Fruit fly (Drosophila melanogaster): ENCODE measurements around the gene CG33969.

The CG33969 gene

DNA sequence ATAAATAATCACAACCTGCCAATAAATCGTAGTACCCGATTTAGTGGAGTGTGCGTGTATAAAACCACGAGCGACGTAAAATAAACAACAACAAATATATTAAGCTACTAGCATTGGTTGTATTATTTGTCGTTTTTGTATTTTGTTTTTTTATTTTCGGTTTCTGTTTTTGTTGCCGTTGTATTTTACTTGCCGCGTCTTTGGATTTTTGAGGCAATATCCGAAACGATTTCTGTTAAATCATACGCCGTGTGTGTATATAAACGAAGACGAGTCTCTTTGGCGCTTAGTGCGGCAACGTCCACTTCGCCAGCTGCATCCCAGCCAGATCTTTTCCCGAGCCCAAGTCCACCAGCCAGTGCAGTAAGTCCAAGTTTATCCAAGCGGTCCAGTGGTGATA lies 20.0 kb upstream of the CG33969 start, which contains the start of gene zye:
zye (plus strand) TSS at position 301 of the 400 bp plus-strand sequence.
- TF ChIP-seq topi (GFP tag; optimal IDR thresholded peaks at IDR 0.05) (no peak), CG8319 (GFP tag; optimal IDR thresholded peaks at IDR 0.05) (no peak), dsx (GFP tag; optimal IDR thresholded peaks at IDR 0.05; ENCODE audit: poor library complexity, severe bottlenecking) (no peak), Eip93F (GFP tag; optimal IDR thresholded peaks at IDR 0.05) (no peak), fkh (GFP tag; optimal IDR thresholded peaks at IDR 0.05) (no peak), Ets21C (GFP tag; optimal IDR thresholded peaks at IDR 0.05) (no peak), CG16779 (tag; optimal IDR thresholded peaks at IDR 0.05) (no peak), CG9139 (GFP tag; optimal IDR thresholded peaks at IDR 0.05) (no peak), cyc (GFP tag; optimal IDR thresholded peaks at IDR 0.05) (no peak), CG11902 (GFP tag; optimal IDR thresholded peaks at IDR 0.05) (no peak), CG7368 (GFP tag; optimal IDR thresholded peaks at IDR 0.05) (no peak), Ets96B (tag; optimal IDR thresholded peaks at IDR 0.05) (no peak), CG8119 (GFP tag; IDR thresholded peaks at IDR 0.05) (no peak)

DNA sequence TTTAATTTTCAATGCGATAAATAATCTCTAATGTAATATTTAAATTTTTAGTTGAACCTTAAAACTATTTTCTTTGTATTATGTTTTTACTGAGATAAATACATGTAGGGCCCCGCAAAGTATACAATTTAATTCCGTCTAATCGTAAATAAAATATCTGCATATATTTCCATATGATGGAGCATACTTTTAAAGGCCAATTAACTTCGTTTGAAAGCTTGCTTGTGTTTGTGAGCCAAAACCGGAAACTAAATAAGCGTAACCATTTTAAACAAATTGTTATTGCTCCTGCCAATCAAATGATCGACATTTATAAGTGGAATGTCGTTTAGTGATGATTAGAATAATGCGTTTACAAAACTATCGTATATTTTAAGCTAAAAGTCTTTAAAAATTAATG lies 17.4 kb upstream of the CG33969 start:
- TF ChIP-seq vri (GFP tag; optimal IDR thresholded peaks at IDR 0.05) (peak; percentile 2), Eip78C (GFP tag) (peak; percentile 47), svp (GFP tag) (peak; percentile 22), dac (GFP tag; optimal IDR thresholded peaks at IDR 0.05) (no peak)

DNA sequence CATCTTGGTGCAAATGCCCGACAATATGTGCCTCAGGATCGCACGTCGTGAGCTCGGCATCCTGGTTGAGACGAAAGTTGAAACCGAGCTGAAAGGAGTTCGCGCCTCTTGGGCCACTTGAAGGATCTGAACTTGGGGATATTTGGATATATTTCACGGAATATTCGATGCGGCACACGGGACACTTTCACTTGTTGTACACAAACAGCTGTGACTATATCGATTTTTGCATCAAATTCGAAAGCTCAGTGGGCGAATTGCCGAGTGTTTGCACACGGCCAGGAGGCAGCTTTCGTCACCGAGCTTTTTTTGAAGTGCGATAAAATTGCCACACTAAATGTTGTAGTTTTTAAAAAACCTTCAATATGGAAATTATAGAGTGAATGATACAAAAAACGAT lies 17.0 kb upstream of the CG33969 start, which contains the start of gene CG13248:
CG13248 (minus strand) TSS at position 222 of the 400 bp plus-strand sequence.
- TF ChIP-seq Lpt (GFP tag; optimal IDR thresholded peaks at IDR 0.05) (no peak), pdm3 (GFP tag; optimal IDR thresholded peaks at IDR 0.05) (no peak), esn (GFP tag; optimal IDR thresholded peaks at IDR 0.05) (no peak), Eip78C (GFP tag) (no peak), Smox (GFP tag; optimal IDR thresholded peaks at IDR 0.05) (no peak), Sox14 (GFP tag; optimal IDR thresholded peaks at IDR 0.05) (no peak), CG8632 (GFP tag; optimal IDR thresholded peaks at IDR 0.05) (no peak), Blimp-1 (GFP tag; optimal IDR thresholded peaks at IDR 0.05) (no peak), salr (GFP tag; optimal IDR thresholded peaks at IDR 0.05) (no peak), spab (GFP tag; optimal IDR thresholded peaks at IDR 0.05) (no peak), CG10631 (GFP tag; optimal IDR thresholded peaks at IDR 0.05) (no peak), Sox102F (GFP tag; optimal IDR thresholded peaks at IDR 0.05) (no peak), CG6163 (GFP tag; IDR thresholded peaks at IDR 0.05) (no peak), svp (GFP tag) (no peak), CG11762 (GFP tag; optimal IDR thresholded peaks at IDR 0.05; ENCODE audit: insufficient read depth) (no peak), CG10669 (GFP tag; optimal IDR thresholded peaks at IDR 0.05) (no peak), CG4318 (GFP tag; optimal IDR thresholded peaks at IDR 0.05) (no peak), Hr39 (GFP tag; optimal IDR thresholded peaks at IDR 0.05) (no peak), vri (GFP tag; optimal IDR thresholded peaks at IDR 0.05) (no peak)

DNA sequence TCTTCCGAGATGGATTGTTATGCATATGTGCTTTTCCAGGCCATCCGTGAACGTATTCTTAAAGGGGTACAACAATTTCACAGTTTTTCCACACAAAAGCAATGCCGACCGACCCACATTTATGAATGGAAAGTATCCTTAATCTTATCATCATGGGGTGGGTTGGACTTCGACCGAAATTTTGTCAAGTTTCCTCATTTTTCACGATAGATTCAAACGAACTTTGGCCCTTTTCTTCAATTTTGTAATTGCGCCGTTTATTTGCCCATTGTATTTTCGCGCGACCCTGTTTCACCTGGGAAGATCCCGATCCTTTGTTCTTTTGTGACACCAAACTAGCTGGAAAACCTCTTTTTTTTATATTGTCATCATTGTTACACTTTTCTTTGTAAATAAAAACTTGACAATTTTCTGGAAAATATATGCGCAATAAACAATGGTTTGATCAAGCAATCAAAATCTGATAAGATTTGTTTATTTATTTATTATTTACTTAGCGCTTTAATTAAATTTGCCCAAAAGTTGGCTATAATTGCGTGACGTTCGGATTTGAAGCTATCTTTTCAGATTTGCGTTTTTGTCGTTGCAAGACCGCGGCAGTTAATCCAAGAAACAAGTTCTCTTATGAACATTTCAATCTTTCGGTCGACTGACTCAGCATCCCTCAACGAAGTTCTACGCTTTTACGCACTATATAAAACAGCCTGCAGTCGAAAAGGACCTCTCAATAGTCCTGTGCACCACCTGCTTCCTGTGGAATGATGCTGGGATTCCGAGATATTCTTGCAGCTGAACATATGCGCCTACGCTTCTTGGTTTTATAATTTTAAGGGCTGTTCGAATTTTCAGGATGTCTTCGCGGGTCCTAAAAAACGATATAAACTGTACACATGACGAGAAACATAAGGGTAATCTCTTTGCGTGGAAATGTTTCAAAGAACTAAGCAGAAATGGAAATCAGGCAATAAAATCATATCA lies 12.9 kb upstream of the CG33969 start:
- TF ChIP-seq svp (GFP tag) (peak; percentile 62), CG6163 (GFP tag; IDR thresholded peaks at IDR 0.05) (no peak), CG6854 (GFP tag; optimal IDR thresholded peaks at IDR 0.05) (no peak), fkh (GFP tag; optimal IDR thresholded peaks at IDR 0.05) (peak; percentile 97), Sox14 (GFP tag; optimal IDR thresholded peaks at IDR 0.05) (peak; percentile 34), CG11902 (GFP tag; optimal IDR thresholded peaks at IDR 0.05) (no peak), CG6808 (GFP tag; optimal IDR thresholded peaks at IDR 0.05) (no peak), Met (GFP tag; optimal IDR thresholded peaks at IDR 0.05) (peak; percentile 8), Ets96B (tag; optimal IDR thresholded peaks at IDR 0.05) (no peak), Eip78C (GFP tag) (peak; percentile 55), dsx (GFP tag; optimal IDR thresholded peaks at IDR 0.05; ENCODE audit: poor library complexity, severe bottlenecking) (no peak)

Measured in whole organism, prepupa.